Fruit fly (Drosophila melanogaster) whole organism, embryonic: Measurements from ENCODE around the gene IFT54.
A peak's percentile ranks its signal among the peaks of the same experiment; 100 is the strongest.

Source experiments
- ATbp ChIP-seq: fragments of 200-800 bp; sonication (Bioruptor generic); optimal IDR thresholded peaks from 2 replicates; lab custom pipeline; 2017; ENCODE audit warnings: missing biosample characterization, mild to moderate bottlenecking, missing genetic modification characterization, missing genetic modification reagents
- CG10979 ChIP-seq: fragments of 200-800 bp; sonication (Bioruptor generic); optimal IDR thresholded peaks from 2 replicates; lab custom pipeline; 2018; ENCODE audit warnings: missing biosample characterization, mild to moderate bottlenecking, missing genetic modification characterization, moderate library complexity
- CG12659 ChIP-seq: fragments of 200-800 bp; sonication (Bioruptor generic); optimal IDR thresholded peaks from 3 replicates; lab custom pipeline; 2017; ENCODE audit warnings: mild to moderate bottlenecking, missing biosample characterization, missing genetic modification reagents, missing genetic modification characterization
- CG13424 ChIP-seq: fragments of 200-800 bp; sonication (Bioruptor generic); optimal IDR thresholded peaks from 2 replicates; lab custom pipeline; 2019; ENCODE audit warnings: missing biosample characterization, mild to moderate bottlenecking, missing genetic modification characterization, moderate library complexity
- CG13624 ChIP-seq: fragments of 200-800 bp; sonication (Bioruptor generic); optimal IDR thresholded peaks from 2 replicates; lab custom pipeline; 2016; ENCODE audit warnings: missing biosample characterization, missing genetic modification characterization
- CG14860 ChIP-seq: fragments of 200-800 bp; sonication (Bioruptor generic); IDR thresholded peaks from 3 replicates; pipeline ENCODE4 v1.3.6; 2022; ENCODE audit warnings: missing biosample characterization, missing genetic modification characterization; ENCODE audit not compliant: partially characterized antibody
- CG15269 ChIP-seq: fragments of 200-800 bp; sonication (Bioruptor generic); optimal IDR thresholded peaks from 2 replicates; lab custom pipeline; 2018; ENCODE audit warnings: missing biosample characterization, mild to moderate bottlenecking, missing genetic modification characterization, moderate library complexity
- CG17568 ChIP-seq: fragments of 200-800 bp; sonication (Bioruptor generic); optimal IDR thresholded peaks from 2 replicates; lab custom pipeline; 2018; ENCODE audit warnings: missing biosample characterization, mild to moderate bottlenecking, missing genetic modification characterization, moderate library complexity
- CG17829 ChIP-seq: fragments of 200-800 bp; optimal IDR thresholded peaks from 2 replicates; lab custom pipeline; 2019; ENCODE audit warnings: missing biosample characterization, mild to moderate bottlenecking, missing genetic modification characterization, moderate library complexity
- CG18599 ChIP-seq: fragments of 200-800 bp; sonication (Bioruptor generic); optimal IDR thresholded peaks from 3 replicates; lab custom pipeline; 2017; ENCODE audit warnings: missing biosample characterization, missing genetic modification characterization, mild to moderate bottlenecking, moderate library complexity, missing genetic modification reagents
- CG18764 ChIP-seq: fragments of 200-800 bp; sonication (Bioruptor generic); optimal IDR thresholded peaks from 3 replicates; lab custom pipeline; 2016; ENCODE audit warnings: missing biosample characterization, missing genetic modification characterization
- CG2678 ChIP-seq: fragments of 200-800 bp; sonication (Bioruptor generic); optimal IDR thresholded peaks from 3 replicates; lab custom pipeline; 2019; ENCODE audit warnings: missing biosample characterization, mild to moderate bottlenecking, missing genetic modification characterization, moderate library complexity
- CG2875 ChIP-seq: fragments of 200-800 bp; sonication (Bioruptor generic); optimal IDR thresholded peaks from 2 replicates; lab custom pipeline; 2017; ENCODE audit warnings: missing biosample characterization, mild to moderate bottlenecking, missing genetic modification characterization, missing genetic modification reagents
- CG31441 ChIP-seq: fragments of 200-800 bp; sonication (Bioruptor generic); IDR thresholded peaks from 2 replicates; pipeline ENCODE4 v1.3.6; 2022; ENCODE audit warnings: missing biosample characterization, missing genetic modification characterization
- CG32772 ChIP-seq: fragments of 200-800 bp; sonication (Bioruptor generic); IDR thresholded peaks from 2 replicates; pipeline ENCODE4 v1.3.6; 2022; ENCODE audit warnings: missing biosample characterization, missing genetic modification characterization
- CG4328 ChIP-seq: fragments of 200-800 bp; sonication (Bioruptor generic); optimal IDR thresholded peaks from 3 replicates; lab custom pipeline; 2017; ENCODE audit warnings: missing biosample characterization, missing genetic modification reagents, missing genetic modification characterization
- CG5180 ChIP-seq: fragments of 200-800 bp; sonication (Bioruptor generic); optimal IDR thresholded peaks from 3 replicates; lab custom pipeline; 2017; ENCODE audit warnings: missing biosample characterization, missing genetic modification characterization, mild to moderate bottlenecking, moderate library complexity, missing genetic modification reagents
- CG9437 ChIP-seq: fragments of 200-800 bp; sonication (Bioruptor generic); optimal IDR thresholded peaks from 2 replicates; lab custom pipeline; 2018; ENCODE audit warnings: missing biosample characterization, mild to moderate bottlenecking, missing genetic modification characterization
- Ets97D ChIP-seq: fragments of 200-800 bp; sonication (Bioruptor generic); optimal IDR thresholded peaks from 3 replicates; lab custom pipeline; 2016; ENCODE audit warnings: missing biosample characterization, missing genetic modification characterization
- Hr51 ChIP-seq, 2 experiments: fragments of 200-800 bp; sonication (Bioruptor generic); optimal IDR thresholded peaks; 2 replicates in 1 of 2; 3 replicates in 1 of 2; lab custom pipeline; 2016 to 2018; ENCODE audit warnings: missing biosample characterization in 2 of 2, missing genetic modification characterization in 2 of 2, mild to moderate bottlenecking in 1 of 2, moderate library complexity in 1 of 2
- Hsf ChIP-seq: fragments of 200-800 bp; sonication (Bioruptor generic); optimal IDR thresholded peaks from 3 replicates; lab custom pipeline; 2016; ENCODE audit warnings: missing biosample characterization, missing genetic modification characterization
- Med ChIP-seq: fragments of 200-800 bp; sonication (Bioruptor generic); peaks from one replicate; lab custom pipeline; 2016; ENCODE audit warnings: missing biosample characterization, missing genetic modification characterization, mild to moderate bottlenecking, inconsistent platforms, moderate library complexity
- Oaz ChIP-seq: fragments of 200-800 bp; sonication (Bioruptor generic); IDR thresholded peaks from 2 replicates; pipeline ENCODE4 v1.3.6; 2022; ENCODE audit warnings: missing biosample characterization, missing genetic modification characterization
- Oli ChIP-seq: fragments of 200-800 bp; sonication (Bioruptor generic); optimal IDR thresholded peaks from 2 replicates; lab custom pipeline; 2018; ENCODE audit warnings: missing biosample characterization, mild to moderate bottlenecking, missing genetic modification characterization, moderate library complexity
- PHDP ChIP-seq: fragments of 200-800 bp; sonication (Bioruptor generic); optimal IDR thresholded peaks from 3 replicates; lab custom pipeline; 2018; ENCODE audit warnings: missing biosample characterization, mild to moderate bottlenecking, missing genetic modification characterization, moderate library complexity
- Sox100B ChIP-seq: fragments of 200-800 bp; sonication (Bioruptor generic); optimal IDR thresholded peaks from 3 replicates; lab custom pipeline; 2018; ENCODE audit warnings: missing biosample characterization, mild to moderate bottlenecking, missing genetic modification characterization
- Sox102F ChIP-seq: fragments of 200-800 bp; sonication (Bioruptor generic); optimal IDR thresholded peaks from 2 replicates; lab custom pipeline; 2018; ENCODE audit warnings: missing biosample characterization, mild to moderate bottlenecking, missing genetic modification characterization, moderate library complexity
- Ssrp ChIP-seq: fragments of 200-800 bp; sonication (Bioruptor generic); optimal IDR thresholded peaks from 2 replicates; lab custom pipeline; 2018; ENCODE audit warnings: missing biosample characterization, mild to moderate bottlenecking, missing genetic modification characterization, moderate library complexity
- Vsx1 ChIP-seq: fragments of 200-800 bp; sonication (Bioruptor generic); optimal IDR thresholded peaks from 2 replicates; lab custom pipeline; 2017; ENCODE audit warnings: missing biosample characterization, mild to moderate bottlenecking, missing genetic modification characterization, missing genetic modification reagents
- Xbp1 ChIP-seq: fragments of 200-800 bp; sonication (Bioruptor generic); optimal IDR thresholded peaks from 3 replicates; lab custom pipeline; 2016; ENCODE audit warnings: missing biosample characterization, mild to moderate bottlenecking, missing genetic modification characterization
- ara ChIP-seq: fragments of 200-800 bp; sonication (Bioruptor generic); IDR thresholded peaks from 2 replicates; pipeline ENCODE4 v1.3.6; 2022; ENCODE audit warnings: missing biosample characterization, missing genetic modification characterization
- cg ChIP-seq: fragments of 200-800 bp; sonication (Bioruptor generic); optimal IDR thresholded peaks from 3 replicates; lab custom pipeline; 2019; ENCODE audit warnings: missing biosample characterization, mild to moderate bottlenecking, missing genetic modification characterization, moderate library complexity
- danr ChIP-seq: fragments of 200-800 bp; sonication (Bioruptor generic); IDR thresholded peaks from 2 replicates; pipeline ENCODE4 v1.3.6; 2022; ENCODE audit warnings: missing biosample characterization, missing genetic modification characterization
- dmrt11E ChIP-seq: fragments of 200-800 bp; sonication (Bioruptor generic); optimal IDR thresholded peaks from 3 replicates; lab custom pipeline; 2018; ENCODE audit warnings: missing biosample characterization, mild to moderate bottlenecking, missing genetic modification characterization, moderate library complexity
- esg ChIP-seq: fragments of 200-800 bp; sonication (Bioruptor generic); conservative IDR thresholded peaks from 2 replicates; pipeline ENCODE4 v1.3.6; 2022; ENCODE audit warnings: missing biosample characterization, missing genetic modification characterization
- fd96Cb ChIP-seq: fragments of 200-800 bp; sonication (Bioruptor generic); optimal IDR thresholded peaks from 2 replicates; lab custom pipeline; 2018; ENCODE audit warnings: missing biosample characterization, mild to moderate bottlenecking, missing genetic modification characterization, moderate library complexity
- ftz-f1 ChIP-seq: fragments of 200-800 bp; sonication (Bioruptor generic); optimal IDR thresholded peaks from 2 replicates; lab custom pipeline; 2016; ENCODE audit warnings: missing biosample characterization, missing genetic modification characterization
- gcm2 ChIP-seq: fragments of 200-800 bp; sonication (Bioruptor generic); optimal IDR thresholded peaks from 2 replicates; lab custom pipeline; 2016; ENCODE audit warnings: missing biosample characterization, missing genetic modification characterization
- gem ChIP-seq: fragments of 200-800 bp; sonication (Bioruptor generic); optimal IDR thresholded peaks from 2 replicates; lab custom pipeline; 2019; ENCODE audit warnings: missing biosample characterization, mild to moderate bottlenecking, missing genetic modification characterization, moderate library complexity
- lilli ChIP-seq: fragments of 200-800 bp; sonication (Bioruptor generic); optimal IDR thresholded peaks from 3 replicates; lab custom pipeline; 2016; ENCODE audit warnings: missing biosample characterization, missing genetic modification characterization
- lmd ChIP-seq: fragments of 200-800 bp; sonication (Bioruptor generic); IDR thresholded peaks from 2 replicates; pipeline ENCODE4 v1.3.6; 2022; ENCODE audit warnings: missing biosample characterization, missing genetic modification characterization
- mirr ChIP-seq: fragments of 200-800 bp; sonication (Bioruptor generic); optimal IDR thresholded peaks from 3 replicates; lab custom pipeline; 2018; ENCODE audit warnings: missing biosample characterization, mild to moderate bottlenecking, missing genetic modification characterization
- nmo ChIP-seq: fragments of 200-800 bp; sonication (Bioruptor generic); optimal IDR thresholded peaks from 2 replicates; lab custom pipeline; 2018; ENCODE audit warnings: missing biosample characterization, mild to moderate bottlenecking, missing genetic modification characterization, moderate library complexity
- pan ChIP-seq, 4 experiments: fragments of >200 bp in 3 of 4; fragments of 200-800 bp in 1 of 4; sonication (Bioruptor generic) in 1 of 4; optimal IDR thresholded peaks in 3 of 4; IDR thresholded peaks in 1 of 4; 2 replicates each; pipeline versions ENCODE4 v1.3.6 to Lab custom; 2017 to 2022; ENCODE audit warnings: missing biosample characterization in 2 of 4, missing genetic modification characterization in 2 of 4, mixed read lengths in 1 of 4
- prd ChIP-seq, 3 experiments: fragments of >200 bp in 2 of 3; fragments of 200-800 bp in 1 of 3; sonication (Bioruptor generic) in 1 of 3; optimal IDR thresholded peaks in 2 of 3; IDR thresholded peaks in 1 of 3; 2 replicates in 2 of 3; 3 replicates in 1 of 3; pipeline versions ENCODE4 v1.3.6 to Lab custom; 2017 to 2022; ENCODE audit warnings: missing biosample characterization in 1 of 3, missing genetic modification characterization in 1 of 3
- row ChIP-seq: fragments of 200-800 bp; sonication (Bioruptor generic); IDR thresholded peaks from 3 replicates; pipeline ENCODE4 v1.3.6; 2022; ENCODE audit warnings: missing biosample characterization, missing genetic modification characterization
- sens ChIP-seq: fragments of 200-800 bp; sonication (Bioruptor generic); peaks from one replicate; lab custom pipeline; 2016; ENCODE audit warnings: missing biosample characterization, missing genetic modification characterization
- twi ChIP-seq: fragments of 200-800 bp; optimal IDR thresholded peaks from 2 replicates; lab custom pipeline; 2019; ENCODE audit warnings: missing biosample characterization, mild to moderate bottlenecking, missing genetic modification characterization, moderate library complexity

The IFT54 gene

DNA sequence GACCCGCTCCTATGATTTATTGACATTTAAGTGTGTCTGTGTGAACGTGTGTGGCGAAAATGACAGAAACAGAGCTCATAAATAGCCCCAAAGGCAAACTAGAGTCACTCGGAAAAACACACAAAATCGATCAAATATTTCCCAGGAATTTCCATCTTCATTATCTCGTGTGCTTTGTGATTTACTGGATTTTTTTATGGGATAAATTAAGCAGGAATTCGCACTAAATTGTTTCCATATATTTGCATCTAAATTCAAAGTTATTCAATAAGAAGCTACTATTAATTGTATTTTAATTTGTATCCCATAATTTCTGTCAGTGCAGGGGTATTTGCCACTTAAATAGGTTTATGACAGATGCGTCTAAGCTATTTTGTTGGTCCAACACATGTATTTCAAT, 30.5 kb downstream of the IFT54 start (continued):
- peak; percentile 19 for TF ChIP-seq fd96Cb (tag; lab: Kevin White, UChicago)
- peak; percentile 55 for TF ChIP-seq CG2678 (tag; lab: Kevin White, UChicago)
- no peak for TF ChIP-seq CG5180 (GFP tag; lab: Kevin White, UChicago)
- TF ChIP-seq CG17829 (tag; lab: Kevin White, UChicago), result peak; percentile 10
- peak; percentile 0 for TF ChIP-seq Sox100B (GFP tag; lab: Kevin White, UChicago)
- peak; percentile 43 for TF ChIP-seq CG18599 (GFP tag; lab: Kevin White, UChicago)
- TF ChIP-seq CG12659, result peak; percentile 15
- TF ChIP-seq Oli, result peak; percentile 37
- no peak for TF ChIP-seq CG13624 (GFP tag; lab: Kevin White, UChicago)
- no peak for TF ChIP-seq Vsx1 (GFP tag; lab: Kevin White, UChicago)
- TF ChIP-seq Ssrp (tag; lab: Kevin White, UChicago), result peak; percentile 29
- 0 out of 2 replicates have a peak, but pooled peaks have one; percentile 12 for TF ChIP-seq CG31441
- TF ChIP-seq CG18764 (GFP tag; lab: Kevin White, UChicago), result no peak
- no peak for TF ChIP-seq CG14860 (GFP tag; lab: Robert Waterston, UW)
- peak; percentile 5 for TF ChIP-seq twi (tag; lab: Kevin White, UChicago)
- peak; percentile 24 for TF ChIP-seq CG9437 (GFP tag; lab: Kevin White, UChicago)
- peak; percentile 73 for TF ChIP-seq Med
- peak; percentile 15 for TF ChIP-seq ATbp (GFP tag; lab: Kevin White, UChicago)
- peak; percentile 54 for TF ChIP-seq CG13424 (tag; lab: Kevin White, UChicago)
- no peak for TF ChIP-seq Oaz (GFP tag; lab: Robert Waterston, UW)
- TF ChIP-seq CG4328, result peak; percentile 28
- peak; percentile 14 for TF ChIP-seq dmrt11E (tag; lab: Kevin White, UChicago)
- peak; percentile 22; the same call in 1 of the 2 replicates for TF ChIP-seq esg
- TF ChIP-seq CG2875 (GFP tag; lab: Kevin White, UChicago), result peak; percentile 10
- TF ChIP-seq ara (GFP tag; lab: Robert Waterston, UW), result no peak
- peak; percentile 43; the same call in 1 of the 2 replicates for TF ChIP-seq CG32772 (GFP tag; lab: Robert Waterston, UW)
- TF ChIP-seq gem (tag; lab: Kevin White, UChicago), result peak; percentile 65
- TF ChIP-seq row (GFP tag; lab: Robert Waterston, UW), result peak; percentile 52; the same call in 2 of the 3 replicates
- peak in 1 of 2 experiments; percentile 61 for TF ChIP-seq Hr51 (GFP tag; optimal IDR thresholded peaks at IDR 0.05; lab: Kevin White, UChicago)
- TF ChIP-seq lilli (GFP tag; lab: Kevin White, UChicago), result peak; percentile 15
- TF ChIP-seq danr (GFP tag; lab: Robert Waterston, UW), result no peak
- TF ChIP-seq CG10979, result peak; percentile 40
- TF ChIP-seq prd (optimal IDR thresholded peaks at IDR 0.05; lab: Kevin White, UChicago), result no peak
- 0 out of 3 replicates have a peak, but pooled peaks have one; percentile 29 for TF ChIP-seq prd (GFP tag; IDR thresholded peaks at IDR 0.05; lab: Robert Waterston, UW)
- TF ChIP-seq CG17568 (GFP tag; lab: Kevin White, UChicago), result no peak
- no peak for TF ChIP-seq mirr
- TF ChIP-seq nmo (GFP tag; lab: Kevin White, UChicago), result peak; percentile 49
- TF ChIP-seq sens, result peak; percentile 65
- peak; percentile 5 for TF ChIP-seq Hsf (GFP tag; lab: Kevin White, UChicago)
- TF ChIP-seq Xbp1 (GFP tag; lab: Kevin White, UChicago), result peak; percentile 44
- TF ChIP-seq cg (GFP tag; lab: Kevin White, UChicago), result peak; percentile 12
- TF ChIP-seq CG15269 (tag; lab: Kevin White, UChicago), result peak; percentile 31
- TF ChIP-seq PHDP (tag; lab: Kevin White, UChicago), result peak; percentile 35
- peak; percentile 40 for TF ChIP-seq Sox102F (GFP tag; lab: Kevin White, UChicago)
- no peak for TF ChIP-seq pan (optimal IDR thresholded peaks at IDR 0.05; lab: Kevin White, UChicago)
- peak in 1 of 2 experiments; percentile 56 for TF ChIP-seq pan (GFP tag; optimal IDR thresholded peaks at IDR 0.05 in 1 of 2, IDR thresholded peaks at IDR 0.05 in 1 of 2)
- no peak for TF ChIP-seq Ets97D (GFP tag; lab: Kevin White, UChicago)
- peak; percentile 12; the same call in 1 of the 2 replicates for TF ChIP-seq lmd (GFP tag; lab: Robert Waterston, UW)
- no peak for TF ChIP-seq gcm2 (GFP tag; lab: Kevin White, UChicago)
- no peak for TF ChIP-seq ftz-f1 (GFP tag; lab: Kevin White, UChicago)
